Fruit fly (Drosophila melanogaster) whole organism: ENCODE data around the gene mxc.

ENCODE experiments used
- CG8478 ChIP-seq: fragments of >200 bp; optimal IDR thresholded peaks from 2 replicates; lab custom pipeline; 2018; ENCODE audit warnings: inconsistent platforms
- Dll ChIP-seq: fragments of >200 bp; optimal IDR thresholded peaks from 2 replicates; lab custom pipeline; 2017
- EcR ChIP-seq, 2 experiments: fragments of >200 bp; optimal IDR thresholded peaks; 2 replicates each; lab custom pipeline; 2017; ENCODE audit warnings: missing biosample characterization in 2 of 2, missing genetic modification characterization in 2 of 2, missing genetic modification reagents in 2 of 2
- pan ChIP-seq: fragments of >200 bp; optimal IDR thresholded peaks from 2 replicates; lab custom pipeline; 2017
- psq ChIP-seq: fragments of >200 bp; optimal IDR thresholded peaks from 2 replicates; lab custom pipeline; 2017
- usp ChIP-seq: fragments of >200 bp; optimal IDR thresholded peaks from 2 replicates; lab custom pipeline; 2017; ENCODE audit warnings: missing biosample characterization, missing genetic modification characterization, mixed read lengths

DNA sequence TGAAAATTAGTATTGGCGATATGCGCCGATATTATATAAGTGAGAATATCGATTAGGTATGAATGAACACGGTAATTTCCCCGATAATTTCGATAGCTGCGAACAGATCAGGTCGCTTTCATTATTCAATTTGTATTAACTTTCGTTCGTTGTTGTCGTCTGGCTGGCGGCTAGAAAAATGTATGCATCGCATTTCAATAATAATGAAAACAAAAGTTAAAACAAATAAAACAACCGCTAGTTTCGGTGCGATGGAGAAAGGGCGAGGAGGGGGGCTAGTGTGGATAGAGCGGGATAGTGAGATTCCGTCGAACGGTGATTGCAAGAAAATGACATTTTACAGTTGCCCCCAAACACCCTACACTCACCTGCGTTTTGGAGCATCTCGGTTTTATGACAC lies 18.8 kb downstream of the mxc start:
- no peak for TF ChIP-seq usp (GFP tag; lab: Kevin White, UChicago)
- no peak for TF ChIP-seq CG8478 (lab: Kevin White, UChicago)
- TF ChIP-seq Dll: no peak
- no peak for TF ChIP-seq pan (lab: Kevin White, UChicago)
- no peak for TF ChIP-seq psq (lab: Kevin White, UChicago)
- no peak for TF ChIP-seq EcR (GFP tag; optimal IDR thresholded peaks at IDR 0.05; lab: Kevin White, UChicago)
